Fruit fly (Drosophila melanogaster) whole organism, wandering third instar larva: ENCODE results near the gene Tnpo-SR.

Experiments
- CG32264 ChIP-seq: fragments of 200-800 bp; sonication (Bioruptor generic); optimal IDR thresholded peaks from 2 replicates; lab custom pipeline; 2016; ENCODE audit warnings: missing biosample characterization, missing genetic modification characterization
- CrebA ChIP-seq: fragments of 200-800 bp; sonication (Bioruptor generic); optimal IDR thresholded peaks from 2 replicates; lab custom pipeline; 2016; ENCODE audit warnings: missing biosample characterization, mild to moderate bottlenecking, missing genetic modification characterization, borderline replicate concordance
- Dfd ChIP-seq: fragments of >200 bp; optimal IDR thresholded peaks from 2 replicates; lab custom pipeline; 2017; ENCODE audit warnings: missing biosample characterization, missing genetic modification characterization
- HLH106 ChIP-seq: fragments of 200-800 bp; optimal IDR thresholded peaks from 3 replicates; lab custom pipeline; 2019; ENCODE audit warnings: missing biosample characterization, mild to moderate bottlenecking, missing genetic modification characterization, moderate library complexity
- Hnf4 ChIP-seq: fragments of 200-800 bp; sonication (Bioruptor generic); optimal IDR thresholded peaks from 2 replicates; lab custom pipeline; 2016; ENCODE audit warnings: missing biosample characterization, mild to moderate bottlenecking, missing genetic modification characterization
- Hr78 ChIP-seq: fragments of >200 bp; optimal IDR thresholded peaks from 2 replicates; lab custom pipeline; 2017; ENCODE audit warnings: missing biosample characterization, missing genetic modification characterization
- Hr83 ChIP-seq: fragments of 200-300 bp; sonication (Bioruptor generic); optimal IDR thresholded peaks from 2 replicates; lab custom pipeline; 2016; ENCODE audit warnings: missing biosample characterization, mild to moderate bottlenecking, missing genetic modification characterization, moderate library complexity; ENCODE audit not compliant: poor library complexity, severe bottlenecking
- Mio ChIP-seq: sonication (Bioruptor generic); optimal IDR thresholded peaks from 2 replicates; lab custom pipeline; 2016; ENCODE audit warnings: missing biosample characterization, missing genetic modification characterization
- Myc ChIP-seq: fragments of >200 bp; optimal IDR thresholded peaks from 2 replicates; lab custom pipeline; 2017
- Rel ChIP-seq, 2 experiments: fragments of 200-800 bp; sonication (Bioruptor generic) in 1 of 2; optimal IDR thresholded peaks; 2 replicates in 1 of 2; 3 replicates in 1 of 2; lab custom pipeline; 2016 to 2019; ENCODE audit warnings: mild to moderate bottlenecking in 2 of 2, missing biosample characterization in 2 of 2, missing genetic modification characterization in 2 of 2, moderate library complexity in 1 of 2
- Sp1 ChIP-seq: fragments of 200-800 bp; sonication (Bioruptor generic); optimal IDR thresholded peaks from 3 replicates; lab custom pipeline; 2019; ENCODE audit warnings: missing biosample characterization, mild to moderate bottlenecking, missing genetic modification characterization, moderate library complexity
- Vsx2 ChIP-seq: fragments of 200-300, 225-300 bp; sonication (Bioruptor generic); optimal IDR thresholded peaks from 2 replicates; lab custom pipeline; 2018; ENCODE audit warnings: missing biosample characterization, missing genetic modification characterization; ENCODE audit not compliant: partially characterized antibody
- br ChIP-seq: fragments of 200-800 bp; sonication (Bioruptor generic); optimal IDR thresholded peaks from 2 replicates; lab custom pipeline; 2016; ENCODE audit warnings: missing biosample characterization, missing genetic modification characterization
- brk ChIP-seq: fragments of 200-800 bp; sonication (Bioruptor generic); optimal IDR thresholded peaks from 2 replicates; lab custom pipeline; 2016; ENCODE audit warnings: missing biosample characterization, mild to moderate bottlenecking, missing genetic modification characterization
- dl ChIP-seq, 2 experiments: fragments of 175-275, 200-275 bp in 1 of 2; fragments of 200-275 bp in 1 of 2; sonication (Bioruptor generic); optimal IDR thresholded peaks; lab custom pipeline; 2018; ENCODE audit warnings: mild to moderate bottlenecking in 2 of 2, missing biosample characterization in 2 of 2, missing genetic modification characterization in 2 of 2, moderate library complexity in 2 of 2; ENCODE audit not compliant: partially characterized antibody in 2 of 2, insufficient read depth in 1 of 2
- dmrt93B ChIP-seq: fragments of 200-800 bp; sonication (Bioruptor generic); optimal IDR thresholded peaks from 2 replicates; lab custom pipeline; 2018; ENCODE audit warnings: missing biosample characterization, mild to moderate bottlenecking, missing genetic modification characterization
- dsf ChIP-seq: sonication (Bioruptor generic); optimal IDR thresholded peaks from 2 replicates; lab custom pipeline; 2016; ENCODE audit warnings: missing biosample characterization, missing genetic modification characterization, borderline replicate concordance
- ey ChIP-seq: fragments of 200-800 bp; sonication (Bioruptor generic); optimal IDR thresholded peaks from 2 replicates; lab custom pipeline; 2016; ENCODE audit warnings: missing biosample characterization, missing genetic modification characterization
- jim ChIP-seq: fragments of 175-275, 200-325 bp; sonication (Bioruptor generic); optimal IDR thresholded peaks from 2 replicates; lab custom pipeline; 2016; ENCODE audit warnings: missing biosample characterization, mild to moderate bottlenecking, missing genetic modification characterization
- lola ChIP-seq: fragments of >200 bp; optimal IDR thresholded peaks from 2 replicates; lab custom pipeline; 2017; ENCODE audit warnings: missing biosample characterization, missing genetic modification characterization
- psq ChIP-seq: fragments of 200-800 bp; sonication (Bioruptor generic); optimal IDR thresholded peaks from 3 replicates; lab custom pipeline; 2017; ENCODE audit warnings: missing biosample characterization, mild to moderate bottlenecking, missing genetic modification characterization, moderate library complexity
- rgr ChIP-seq: fragments of 200-800 bp; sonication (Bioruptor generic); optimal IDR thresholded peaks from 3 replicates; lab custom pipeline; 2016; ENCODE audit warnings: missing biosample characterization, mild to moderate bottlenecking, missing genetic modification characterization
- sv ChIP-seq: fragments of 200-800 bp; sonication (Bioruptor generic); optimal IDR thresholded peaks from 3 replicates; lab custom pipeline; 2016; ENCODE audit warnings: missing biosample characterization, missing genetic modification characterization

The Tnpo-SR gene

DNA sequence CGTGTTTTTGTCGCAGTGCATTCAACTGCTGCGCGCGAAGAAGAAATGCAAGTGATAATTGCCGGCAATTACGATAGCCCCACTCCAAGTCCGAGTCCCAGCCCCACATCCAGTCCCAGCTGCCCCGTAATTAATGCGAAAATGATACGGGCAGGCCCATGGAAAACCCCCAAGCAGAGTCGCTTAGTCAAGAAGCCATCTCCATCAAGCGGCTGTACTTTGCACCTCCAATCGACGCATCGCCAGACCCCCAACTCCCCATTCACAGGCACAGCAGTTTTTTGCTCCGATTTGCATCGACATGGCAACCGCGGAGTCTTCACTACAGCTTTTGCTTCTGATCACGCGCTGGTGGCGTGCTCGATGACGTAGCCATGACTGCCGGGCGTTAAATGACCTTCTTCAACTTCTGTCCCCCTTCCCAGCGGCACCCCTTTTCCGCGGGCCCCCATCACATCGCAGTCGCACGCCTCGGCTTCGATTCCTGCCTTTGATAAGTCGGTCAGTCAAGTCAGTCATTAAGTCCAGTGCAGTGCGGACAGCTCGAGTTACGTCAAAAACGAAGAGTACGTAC is 46.6 kb downstream of the Tnpo-SR start:
- TF ChIP-seq Rel (GFP tag; optimal IDR thresholded peaks at IDR 0.05; lab: Kevin White, UChicago) (no peak), Rel (tag; optimal IDR thresholded peaks at IDR 0.05; lab: Kevin White, UChicago) (peak; percentile 86), sv (no peak), Hnf4 (GFP tag; lab: Kevin White, UChicago) (peak; percentile 77)

DNA sequence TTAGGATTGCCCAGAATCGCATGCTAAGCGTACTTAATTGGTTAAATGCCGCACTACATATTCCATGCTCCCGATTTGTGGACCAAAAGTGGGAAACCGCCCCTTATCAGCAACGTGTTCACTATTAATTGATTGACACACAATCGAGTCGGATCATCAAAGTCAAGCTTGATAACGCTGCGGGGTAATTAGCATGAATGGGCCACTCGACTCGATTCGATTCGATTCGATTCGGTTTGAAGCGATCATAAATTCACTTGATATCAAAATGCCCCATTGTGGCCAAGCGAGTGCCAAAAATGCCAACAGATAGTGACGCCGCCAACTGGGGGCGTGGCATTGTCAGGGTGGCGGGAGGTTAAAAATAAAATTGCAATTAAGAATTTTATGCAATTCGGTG is 47.9 kb downstream of the Tnpo-SR start:
- TF ChIP-seq brk (GFP tag; lab: Kevin White, UChicago) (no peak), Mio (GFP tag; lab: Kevin White, UChicago) (no peak), br (no peak), Vsx2 (GFP tag; lab: Kevin White, UChicago) (no peak), dsf (no peak), ey (no peak), Myc (lab: Kevin White, UChicago) (no peak), Hnf4 (GFP tag; lab: Kevin White, UChicago) (no peak), dl (GFP tag; optimal IDR thresholded peaks at IDR 0.05; lab: Kevin White, UChicago; ENCODE audit: insufficient read depth in 1 of 2, partially characterized antibody in 2 of 2) (no peak), Hr78 (GFP tag; lab: Kevin White, UChicago) (no peak), dmrt93B (no peak), Dfd (GFP tag; lab: Kevin White, UChicago) (no peak), CG32264 (GFP tag; lab: Kevin White, UChicago) (no peak)

DNA sequence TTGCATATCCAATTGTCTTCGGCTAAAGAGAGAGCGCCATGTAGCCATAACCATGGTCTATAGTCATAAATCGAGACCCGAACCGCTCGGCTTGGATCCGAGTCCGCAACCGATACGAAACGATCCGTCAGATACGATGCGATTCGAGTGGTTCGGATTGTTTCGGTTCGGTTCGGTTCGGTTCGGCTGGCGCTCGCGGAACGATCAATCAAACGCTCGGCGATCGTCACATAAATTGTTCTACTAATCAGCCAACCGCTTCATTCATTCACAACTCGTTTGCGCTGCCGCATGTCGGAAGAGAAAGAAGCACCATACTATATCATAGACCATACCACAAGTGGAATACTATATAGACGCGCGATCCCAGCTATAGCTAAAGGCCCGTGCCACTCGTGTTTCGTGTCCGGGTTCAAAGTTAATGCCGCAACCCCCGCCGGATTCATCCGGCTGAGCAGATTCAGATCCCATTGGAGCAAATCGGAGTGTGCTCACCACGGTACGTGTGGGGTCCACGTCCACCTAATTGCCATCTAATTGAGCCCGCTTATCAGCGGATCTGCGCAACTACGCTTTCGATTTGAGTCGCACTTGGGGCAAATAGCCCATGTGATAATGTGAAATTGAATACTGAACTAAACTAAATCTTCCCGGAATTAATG is 48.4 kb downstream of the Tnpo-SR start:
- TF ChIP-seq br (peak; percentile 1), Mio (GFP tag; lab: Kevin White, UChicago) (no peak), sv (no peak), rgr (GFP tag; lab: Kevin White, UChicago) (no peak), jim (GFP tag; lab: Kevin White, UChicago) (no peak), Sp1 (GFP tag; lab: Kevin White, UChicago) (peak; percentile 12), lola (GFP tag; lab: Kevin White, UChicago) (no peak), Vsx2 (GFP tag; lab: Kevin White, UChicago) (no peak), ey (no peak), CrebA (peak; percentile 3)

DNA sequence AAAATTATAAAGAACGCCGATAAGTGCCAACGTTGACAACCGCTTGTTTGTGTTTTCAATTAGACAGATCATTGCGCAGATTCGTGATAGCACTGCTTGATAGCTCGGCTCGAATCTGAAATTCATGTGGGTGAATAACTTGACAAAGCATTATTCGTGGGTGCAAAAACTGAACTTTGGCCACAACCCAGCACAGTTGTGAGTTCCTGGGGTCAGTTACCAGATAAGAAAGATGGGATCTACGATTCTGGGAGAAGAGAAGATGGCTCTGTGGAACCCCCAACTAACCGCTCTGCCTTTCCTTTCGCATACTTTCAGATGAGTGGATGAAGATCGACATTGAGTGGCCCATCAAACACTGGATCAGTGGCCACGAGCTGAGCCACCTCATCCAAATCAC is 51.1 kb downstream of the Tnpo-SR start:
- no peak for TF ChIP-seq Rel (GFP tag; optimal IDR thresholded peaks at IDR 0.05; lab: Kevin White, UChicago)
- TF ChIP-seq Rel (tag; optimal IDR thresholded peaks at IDR 0.05; lab: Kevin White, UChicago): peak; percentile 77
- no peak for TF ChIP-seq HLH106
- TF ChIP-seq CrebA: peak; percentile 13
- no peak for TF ChIP-seq psq

DNA sequence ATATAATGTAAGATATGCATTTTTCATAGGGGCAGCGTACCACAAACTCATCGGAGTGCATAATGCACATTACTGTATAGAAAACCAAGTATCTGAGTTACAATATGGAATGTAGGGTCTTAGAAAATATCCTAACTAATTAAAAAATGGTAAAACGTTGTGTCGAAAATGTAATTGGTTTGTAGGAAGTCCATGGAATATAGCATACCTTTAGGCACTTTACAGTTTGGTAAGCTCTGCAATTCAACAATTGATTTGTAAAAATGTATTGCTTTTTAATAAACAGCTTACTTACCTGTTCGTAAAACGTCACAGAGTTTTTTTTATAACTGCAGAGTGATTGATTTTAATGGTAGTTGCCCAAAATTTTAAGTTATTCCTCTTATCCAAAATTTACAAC is 52.4 kb downstream of the Tnpo-SR start, which contains the start of gene CG2964:
Gene CG2964 (plus strand): TSS at position 301 of the 400 bp plus-strand sequence.
- TF ChIP-seq Hnf4 (GFP tag; lab: Kevin White, UChicago) (no peak), Hr83 (no peak), Myc (lab: Kevin White, UChicago) (peak; percentile 62)
